Worm (Caenorhabditis elegans): ENCODE measurements around the gene F42G8.8.

DNA sequence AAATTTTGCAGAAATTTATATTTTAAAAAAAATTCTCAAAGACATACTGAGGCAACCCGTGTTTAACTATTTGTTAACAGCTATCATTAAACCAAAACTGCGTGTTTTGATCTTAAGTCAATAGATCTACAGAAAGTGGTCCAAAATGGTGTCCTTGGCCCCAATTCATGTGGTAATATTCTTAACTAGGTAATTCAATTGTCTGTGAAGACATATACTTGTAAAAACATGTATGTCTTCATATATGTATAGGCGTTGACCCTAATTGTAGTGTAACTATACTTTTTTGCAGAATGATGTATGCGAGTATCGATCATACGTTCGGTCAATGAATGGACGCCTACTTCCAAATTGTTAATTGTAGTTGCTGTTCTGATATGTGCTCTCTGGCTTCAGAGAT is 50.8 kb downstream of the F42G8.8 start, which contains the start of gene C07G1.15:
- TF ChIP-seq lin-15B (tag; optimal IDR thresholded peaks at IDR 0.05) (no peak), tag-97 (GFP tag; IDR thresholded peaks at IDR 0.05) (no peak), unc-130 (GFP tag; optimal IDR thresholded peaks at IDR 0.05) (no peak), T26A8.4 (GFP tag; IDR thresholded peaks at IDR 0.05) (no peak), fkh-10 (GFP tag; optimal IDR thresholded peaks at IDR 0.05) (no peak), ztf-11 (tag; optimal IDR thresholded peaks at IDR 0.05) (no peak), dmd-6 (GFP tag; IDR thresholded peaks at IDR 0.05) (no peak)

All from whole organism, L4 larva.